Fruit fly (Drosophila melanogaster) whole organism, embryonic: ENCODE results near the gene CG5938.

Source experiments
- Abd-B ChIP-seq: fragments of 200-800 bp; sonication (Bioruptor generic); optimal IDR thresholded peaks from 2 replicates; lab custom pipeline; 2018; ENCODE audit warnings: missing biosample characterization, mild to moderate bottlenecking, missing genetic modification characterization, moderate library complexity
- Aef1 ChIP-seq: fragments of 200-800 bp; sonication (Bioruptor generic); IDR thresholded peaks from 3 replicates; pipeline ENCODE4 v1.3.6; 2022; ENCODE audit warnings: missing biosample characterization, missing genetic modification characterization
- Atf6 ChIP-seq: fragments of 200-800 bp; sonication (Bioruptor generic); IDR thresholded peaks from 2 replicates; pipeline ENCODE4 v1.3.6; 2022; ENCODE audit warnings: missing biosample characterization, missing genetic modification characterization
- CG10366 ChIP-seq: fragments of 200-800 bp; sonication (Bioruptor generic); IDR thresholded peaks from 2 replicates; pipeline ENCODE4 v1.3.6; 2022; ENCODE audit warnings: missing biosample characterization, missing genetic modification characterization
- CG10654 ChIP-seq: fragments of 200-800 bp; sonication (Bioruptor generic); optimal IDR thresholded peaks from 2 replicates; lab custom pipeline; 2016; ENCODE audit warnings: missing biosample characterization, missing genetic modification characterization
- CG15601 ChIP-seq: fragments of 200-800 bp; sonication (Bioruptor generic); optimal IDR thresholded peaks from 3 replicates; lab custom pipeline; 2019; ENCODE audit warnings: missing biosample characterization, mild to moderate bottlenecking, missing genetic modification characterization, moderate library complexity
- CG17186 ChIP-seq: fragments of 200-800 bp; sonication (Bioruptor generic); optimal IDR thresholded peaks from 3 replicates; lab custom pipeline; 2017; ENCODE audit warnings: missing biosample characterization, missing genetic modification reagents, missing genetic modification characterization
- CG18011 ChIP-seq: fragments of 200-800 bp; sonication (Bioruptor generic); optimal IDR thresholded peaks from 2 replicates; lab custom pipeline; 2017; ENCODE audit warnings: missing biosample characterization, missing genetic modification characterization, mild to moderate bottlenecking, moderate library complexity, missing genotype
- CG3065 ChIP-seq: fragments of 200-800 bp; sonication (Bioruptor generic); optimal IDR thresholded peaks from 2 replicates; lab custom pipeline; 2016; ENCODE audit warnings: missing biosample characterization, missing genetic modification characterization
- CG4360 ChIP-seq: fragments of 200-800 bp; sonication (Bioruptor generic); IDR thresholded peaks from 2 replicates; pipeline ENCODE4 v1.3.6; 2022; ENCODE audit warnings: missing biosample characterization, missing genetic modification characterization
- CG4404 ChIP-seq: fragments of 200-800 bp; sonication (Bioruptor generic); IDR thresholded peaks from 2 replicates; pipeline ENCODE4 v1.3.6; 2022; ENCODE audit warnings: missing biosample characterization, missing genetic modification characterization
- CG4854 ChIP-seq: fragments of 200-800 bp; sonication (Bioruptor generic); optimal IDR thresholded peaks from 2 replicates; lab custom pipeline; 2016; ENCODE audit warnings: missing biosample characterization, missing genetic modification characterization, inconsistent platforms
- CG5245 ChIP-seq: fragments of 200-800 bp; sonication (Bioruptor generic); optimal IDR thresholded peaks from 3 replicates; lab custom pipeline; 2016; ENCODE audit warnings: missing biosample characterization, missing genetic modification characterization
- CG7271 ChIP-seq: fragments of 200-800 bp; sonication (Bioruptor generic); optimal IDR thresholded peaks from 2 replicates; lab custom pipeline; 2018; ENCODE audit warnings: missing biosample characterization, mild to moderate bottlenecking, missing genetic modification characterization, moderate library complexity
- CG7556 ChIP-seq: fragments of 200-800 bp; sonication (Bioruptor generic); optimal IDR thresholded peaks from 2 replicates; lab custom pipeline; 2017; ENCODE audit warnings: missing biosample characterization, mild to moderate bottlenecking, missing genetic modification characterization
- CG7928 ChIP-seq: fragments of 200-800 bp; sonication (Bioruptor generic); optimal IDR thresholded peaks from 2 replicates; lab custom pipeline; 2017; ENCODE audit warnings: missing biosample characterization, mild to moderate bottlenecking, missing genetic modification characterization
- CG8944 ChIP-seq: fragments of 200-800 bp; sonication (Bioruptor generic); optimal IDR thresholded peaks from 3 replicates; lab custom pipeline; 2016; ENCODE audit warnings: missing biosample characterization, missing genetic modification characterization
- Chrac-16 ChIP-seq: fragments of 200-800 bp; sonication (Bioruptor generic); optimal IDR thresholded peaks from 3 replicates; lab custom pipeline; 2016; ENCODE audit warnings: missing biosample characterization, missing genetic modification characterization
- D19B ChIP-seq: fragments of 200-800 bp; sonication (Bioruptor generic); optimal IDR thresholded peaks from 2 replicates; lab custom pipeline; 2017; ENCODE audit warnings: missing biosample characterization, mild to moderate bottlenecking, missing genetic modification characterization
- Dip3 ChIP-seq: fragments of 200-800 bp; sonication (Bioruptor generic); optimal IDR thresholded peaks from 3 replicates; lab custom pipeline; 2016; ENCODE audit warnings: missing biosample characterization, missing genetic modification characterization
- Doc2 ChIP-seq: fragments of 200-800 bp; sonication (Bioruptor generic); IDR thresholded peaks from 2 replicates; pipeline ENCODE4 v1.3.6; 2022; ENCODE audit warnings: missing biosample characterization, missing genetic modification characterization
- HLH3B ChIP-seq: fragments of 200-800 bp; sonication (Bioruptor generic); IDR thresholded peaks from 2 replicates; pipeline ENCODE4 v1.3.6; 2022; ENCODE audit warnings: missing biosample characterization, missing genetic modification characterization
- HLHmδ ChIP-seq: fragments of 200-800 bp; sonication (Bioruptor generic); optimal IDR thresholded peaks from 2 replicates; lab custom pipeline; 2018; ENCODE audit warnings: missing biosample characterization, mild to moderate bottlenecking, missing genetic modification characterization, moderate library complexity
- Hmx ChIP-seq: fragments of 200-800 bp; sonication (Bioruptor generic); optimal IDR thresholded peaks from 2 replicates; lab custom pipeline; 2016; ENCODE audit warnings: missing biosample characterization, missing genetic modification characterization
- Lpt ChIP-seq: fragments of >200 bp; optimal IDR thresholded peaks from 2 replicates; lab custom pipeline; 2018; ENCODE audit warnings: missing biosample characterization, missing genetic modification characterization
- Mrtf ChIP-seq: fragments of 200-800 bp; sonication (Bioruptor generic); IDR thresholded peaks from 3 replicates; pipeline ENCODE4 v1.3.6; 2022; ENCODE audit warnings: missing biosample characterization, missing genetic modification characterization
- NC2β ChIP-seq: fragments of 200-800 bp; sonication (Bioruptor generic); optimal IDR thresholded peaks from 2 replicates; lab custom pipeline; 2016; ENCODE audit warnings: missing biosample characterization, missing genetic modification characterization
- Nf-YB ChIP-seq: fragments of 200-800 bp; sonication (Bioruptor generic); optimal IDR thresholded peaks from 3 replicates; lab custom pipeline; 2019; ENCODE audit warnings: missing biosample characterization, mild to moderate bottlenecking, missing genetic modification characterization, moderate library complexity
- Scr ChIP-seq: fragments of 200-800 bp; sonication (Bioruptor generic); IDR thresholded peaks from 2 replicates; pipeline ENCODE4 v1.3.6; 2022; ENCODE audit warnings: missing biosample characterization, missing genetic modification characterization; ENCODE audit not compliant: partially characterized antibody
- TFAM ChIP-seq: fragments of 200-800 bp; sonication (Bioruptor generic); optimal IDR thresholded peaks from 2 replicates; lab custom pipeline; 2017; ENCODE audit warnings: missing biosample characterization, missing genetic modification characterization, inconsistent platforms
- Vsx1 ChIP-seq: fragments of 200-800 bp; sonication (Bioruptor generic); optimal IDR thresholded peaks from 2 replicates; lab custom pipeline; 2017; ENCODE audit warnings: missing biosample characterization, mild to moderate bottlenecking, missing genetic modification characterization, missing genetic modification reagents
- ac ChIP-seq: fragments of 200-800 bp; sonication (Bioruptor generic); optimal IDR thresholded peaks from 3 replicates; lab custom pipeline; 2017; ENCODE audit warnings: missing biosample characterization, mild to moderate bottlenecking, missing genetic modification characterization
- cad ChIP-seq: fragments of >200 bp; optimal IDR thresholded peaks from 2 replicates; lab custom pipeline; 2017; ENCODE audit warnings: missing biosample characterization, missing genetic modification characterization
- en ChIP-seq: fragments of 200-800 bp; sonication (Bioruptor generic); optimal IDR thresholded peaks from 2 replicates; lab custom pipeline; 2016; ENCODE audit warnings: missing biosample characterization, missing genetic modification characterization
- eyg ChIP-seq: fragments of 200-800 bp; sonication (Bioruptor generic); optimal IDR thresholded peaks from 3 replicates; lab custom pipeline; 2016; ENCODE audit warnings: missing biosample characterization, missing genetic modification characterization
- ftz-f1 ChIP-seq: fragments of 200-800 bp; sonication (Bioruptor generic); optimal IDR thresholded peaks from 2 replicates; lab custom pipeline; 2016; ENCODE audit warnings: missing biosample characterization, missing genetic modification characterization
- gt ChIP-seq: fragments of 200-800 bp; sonication (Bioruptor generic); IDR thresholded peaks from 2 replicates; pipeline ENCODE4 v1.3.6; 2022; ENCODE audit warnings: missing biosample characterization, missing genetic modification characterization
- inv ChIP-seq: fragments of 200-800 bp; sonication (Bioruptor generic); IDR thresholded peaks from 2 replicates; pipeline ENCODE4 v1.3.6; 2022; ENCODE audit warnings: missing biosample characterization, missing genetic modification characterization; ENCODE audit not compliant: partially characterized antibody
- lab ChIP-seq: fragments of 200-800 bp; sonication (Bioruptor generic); optimal IDR thresholded peaks from 3 replicates; lab custom pipeline; 2017; ENCODE audit warnings: missing biosample characterization, missing genetic modification characterization, mild to moderate bottlenecking, moderate library complexity, missing genetic modification reagents
- maf-S ChIP-seq: fragments of 200-800 bp; sonication (Bioruptor generic); optimal IDR thresholded peaks from 2 replicates; lab custom pipeline; 2016; ENCODE audit warnings: missing biosample characterization, missing genetic modification characterization
- nom ChIP-seq: fragments of 200-800 bp; sonication (Bioruptor generic); optimal IDR thresholded peaks from 2 replicates; lab custom pipeline; 2017; ENCODE audit warnings: missing biosample characterization, missing genetic modification characterization, mild to moderate bottlenecking, moderate library complexity, missing genetic modification reagents
- pan ChIP-seq, 4 experiments: fragments of >200 bp in 3 of 4; fragments of 200-800 bp in 1 of 4; sonication (Bioruptor generic) in 1 of 4; optimal IDR thresholded peaks in 3 of 4; IDR thresholded peaks in 1 of 4; 2 replicates each; pipeline versions ENCODE4 v1.3.6 to Lab custom; 2017 to 2022; ENCODE audit warnings: missing biosample characterization in 2 of 4, missing genetic modification characterization in 2 of 4, mixed read lengths in 1 of 4
- pfk ChIP-seq: fragments of 200-800 bp; sonication (Bioruptor generic); optimal IDR thresholded peaks from 2 replicates; lab custom pipeline; 2018; ENCODE audit warnings: missing biosample characterization, mild to moderate bottlenecking, missing genetic modification characterization, moderate library complexity
- rib ChIP-seq: fragments of 200-800 bp; sonication (Bioruptor generic); IDR thresholded peaks from 2 replicates; pipeline ENCODE4 v1.3.6; 2022; ENCODE audit warnings: missing biosample characterization, missing genetic modification characterization
- salm ChIP-seq: fragments of 200-800 bp; sonication (Bioruptor generic); optimal IDR thresholded peaks from 2 replicates; lab custom pipeline; 2018; ENCODE audit warnings: missing biosample characterization, mild to moderate bottlenecking, missing genetic modification characterization
- shn ChIP-seq: fragments of 200-800 bp; sonication (Bioruptor generic); optimal IDR thresholded peaks from 3 replicates; lab custom pipeline; 2016; ENCODE audit warnings: missing biosample characterization, missing genetic modification characterization
- trh ChIP-seq: fragments of 200-800 bp; sonication (Bioruptor generic); optimal IDR thresholded peaks from 2 replicates; lab custom pipeline; 2016; ENCODE audit warnings: missing biosample characterization, missing genetic modification characterization
- usp ChIP-seq: fragments of >200 bp; optimal IDR thresholded peaks from 2 replicates; lab custom pipeline; 2017; ENCODE audit warnings: missing biosample characterization, missing genetic modification characterization
- z ChIP-seq: fragments of 200-800 bp; sonication (Bioruptor generic); IDR thresholded peaks from 3 replicates; pipeline ENCODE4 v1.3.6; 2022; ENCODE audit warnings: missing biosample characterization, missing genetic modification characterization

CG5938 gene

dm6 chr3R:27253136-27253920, 21.3 kb upstream of the CG5938 start, which contains the start of gene pll (continued):
- TF ChIP-seq pan (optimal IDR thresholded peaks at IDR 0.05; lab: Kevin White, UChicago) (no peak), pan (GFP tag; optimal IDR thresholded peaks at IDR 0.05 in 1 of 2, IDR thresholded peaks at IDR 0.05 in 1 of 2) (peak in 1 of 2 experiments; percentile 94), z (GFP tag; lab: Robert Waterston, UW) (no peak), CG10366 (peak; percentile 90), Dip3 (peak; percentile 64), lab (GFP tag; lab: Kevin White, UChicago) (peak; percentile 86), salm (tag; lab: Kevin White, UChicago) (peak; percentile 40), ftz-f1 (GFP tag; lab: Kevin White, UChicago) (peak; percentile 40), Chrac-16 (GFP tag; lab: Kevin White, UChicago) (peak; percentile 86), CG10654 (GFP tag; lab: Kevin White, UChicago) (peak; percentile 75), CG17186 (GFP tag; lab: Kevin White, UChicago) (peak; percentile 45), TFAM (no peak), nom (GFP tag; lab: Kevin White, UChicago) (no peak), Scr (GFP tag; lab: Robert Waterston, UW) (peak; percentile 61), gt (GFP tag; lab: Robert Waterston, UW) (no peak), trh (GFP tag; lab: Kevin White, UChicago) (peak; percentile 22), CG7928 (GFP tag; lab: Kevin White, UChicago) (peak; percentile 35), CG18011 (peak; percentile 48), CG7556 (GFP tag; lab: Kevin White, UChicago) (peak; percentile 72), HLHmδ (no peak), rib (GFP tag; lab: Robert Waterston, UW) (peak; percentile 63; the same call in 1 of the 2 replicates), Vsx1 (GFP tag; lab: Kevin White, UChicago) (no peak), shn (peak; percentile 63), inv (peak; percentile 22; the same call in 1 of the 2 replicates), CG7271 (peak; percentile 17), Lpt (GFP tag; lab: Kevin White, UChicago) (no peak), en (GFP tag; lab: Kevin White, UChicago) (peak; percentile 22), Aef1 (peak; percentile 89), usp (GFP tag; lab: Kevin White, UChicago) (no peak), CG15601 (tag; lab: Kevin White, UChicago) (peak; percentile 79), CG4360 (GFP tag; lab: Robert Waterston, UW) (no peak), D19B (no peak), CG4854 (GFP tag; lab: Kevin White, UChicago) (peak; percentile 53), Doc2 (GFP tag; lab: Robert Waterston, UW) (no peak), Nf-YB (GFP tag; lab: Kevin White, UChicago) (peak; percentile 41), CG4404 (GFP tag; lab: Robert Waterston, UW) (peak; percentile 81), CG3065 (peak; percentile 48), NC2β (GFP tag; lab: Kevin White, UChicago) (peak; percentile 53), CG5245 (GFP tag; lab: Kevin White, UChicago) (peak; percentile 62), HLH3B (GFP tag; lab: Robert Waterston, UW) (peak; percentile 89), eyg (peak; percentile 59), Mrtf (GFP tag; lab: Robert Waterston, UW) (peak; percentile 85), Hmx (GFP tag; lab: Kevin White, UChicago) (peak; percentile 61), pfk (GFP tag; lab: Kevin White, UChicago) (no peak), ac (GFP tag; lab: Kevin White, UChicago) (no peak), maf-S (GFP tag; lab: Kevin White, UChicago) (peak; percentile 74), cad (GFP tag; lab: Kevin White, UChicago) (no peak), Atf6 (GFP tag; lab: Robert Waterston, UW) (peak; percentile 87), CG8944 (GFP tag; lab: Kevin White, UChicago) (peak; percentile 64), Abd-B (GFP tag; lab: Kevin White, UChicago) (peak; percentile 83)
